Fruit fly (Drosophila melanogaster) whole organism, prepupa: ENCODE data around the gene CG1227.

Source experiments
- CG11902 ChIP-seq: fragments of 200-800 bp; sonication (Bioruptor generic); optimal IDR thresholded peaks from 3 replicates; lab custom pipeline; 2016; ENCODE audit warnings: missing biosample characterization, missing genetic modification characterization
- CG31627 ChIP-seq: fragments of 200-800 bp; sonication (Bioruptor generic); optimal IDR thresholded peaks from 3 replicates; lab custom pipeline; 2016; ENCODE audit warnings: missing biosample characterization, missing genetic modification characterization
- CG8119 ChIP-seq: fragments of 200-800 bp; sonication (Bioruptor generic); IDR thresholded peaks from 3 replicates; pipeline ENCODE4 v1.3.6; 2022; ENCODE audit warnings: missing biosample characterization, missing genetic modification characterization
- CG9139 ChIP-seq: fragments of 200-800 bp; sonication (Bioruptor generic); optimal IDR thresholded peaks from 3 replicates; lab custom pipeline; 2017; ENCODE audit warnings: missing biosample characterization, mild to moderate bottlenecking, missing genetic modification characterization
- Gug ChIP-seq: fragments of 200-800 bp; sonication (Bioruptor generic); IDR thresholded peaks from 2 replicates; pipeline ENCODE4 v1.3.6; 2022; ENCODE audit warnings: missing biosample characterization, missing genetic modification characterization
- Hr38 ChIP-seq: sonication (Bioruptor generic); optimal IDR thresholded peaks from 2 replicates; lab custom pipeline; 2016; ENCODE audit warnings: missing biosample characterization, missing genetic modification characterization
- OdsH ChIP-seq: fragments of 200-800 bp; sonication (Bioruptor generic); optimal IDR thresholded peaks from 3 replicates; lab custom pipeline; 2016; ENCODE audit warnings: missing biosample characterization, missing genetic modification characterization
- acj6 ChIP-seq: fragments of 200-800 bp; sonication (Bioruptor generic); optimal IDR thresholded peaks from 3 replicates; lab custom pipeline; 2016; ENCODE audit warnings: missing biosample characterization, missing genetic modification characterization
- eg ChIP-seq: fragments of 200-800 bp; sonication (Bioruptor generic); IDR thresholded peaks from 3 replicates; pipeline ENCODE4 v1.3.6; 2022; ENCODE audit warnings: missing biosample characterization, missing genetic modification characterization
- fd59A ChIP-seq: fragments of 200-800 bp; sonication (Bioruptor generic); optimal IDR thresholded peaks from 2 replicates; lab custom pipeline; 2017; ENCODE audit warnings: missing biosample characterization, mild to moderate bottlenecking, missing genetic modification characterization, missing genetic modification reagents
- fkh ChIP-seq: fragments of 200-800 bp; sonication (Bioruptor generic); optimal IDR thresholded peaks from 3 replicates; lab custom pipeline; 2017; ENCODE audit warnings: missing biosample characterization, mild to moderate bottlenecking, missing genetic modification characterization, moderate library complexity
- spab ChIP-seq: fragments of 200-800 bp; sonication (Bioruptor generic); optimal IDR thresholded peaks from 2 replicates; lab custom pipeline; 2017; ENCODE audit warnings: missing biosample characterization, mild to moderate bottlenecking, missing genetic modification characterization, missing genetic modification reagents
- ss ChIP-seq, 2 experiments: fragments of 200-800 bp; sonication (Bioruptor generic); optimal IDR thresholded peaks; 2 replicates in 1 of 2; 3 replicates in 1 of 2; lab custom pipeline; 2017 to 2018; ENCODE audit warnings: mild to moderate bottlenecking in 2 of 2, missing biosample characterization in 2 of 2, missing genetic modification characterization in 2 of 2, moderate library complexity in 1 of 2
- vri ChIP-seq: fragments of 200-800 bp; sonication (Bioruptor generic); optimal IDR thresholded peaks from 3 replicates; lab custom pipeline; 2016; ENCODE audit warnings: missing biosample characterization, mild to moderate bottlenecking, missing genetic modification characterization

DNA sequence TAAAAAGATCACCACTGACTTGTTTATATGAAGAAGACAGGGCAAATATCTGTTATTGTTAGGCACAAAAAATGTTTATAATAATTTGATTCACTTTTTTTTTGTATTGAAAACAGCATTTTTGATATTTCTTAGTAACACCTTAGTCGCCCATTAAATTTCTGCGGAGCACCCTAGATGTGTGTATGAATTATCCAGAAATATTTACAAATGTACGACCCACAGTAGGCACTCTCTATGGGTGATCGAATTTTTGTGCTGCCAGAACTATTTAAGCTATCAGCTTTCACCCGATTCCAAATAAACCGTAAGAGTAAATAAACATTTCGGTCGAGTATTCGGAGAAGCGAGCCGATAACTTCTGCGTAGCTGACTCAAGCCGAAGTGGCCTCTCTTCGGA, 36.1 kb upstream of the CG1227 start, which contains the start of gene RacGAP84C:
- TF ChIP-seq CG11902 (GFP tag; lab: Kevin White, UChicago) (no peak), ss (GFP tag; optimal IDR thresholded peaks at IDR 0.05; lab: Kevin White, UChicago) (no peak), Gug (GFP tag; lab: Robert Waterston, UW) (no peak), eg (no peak), CG9139 (GFP tag; lab: Kevin White, UChicago) (no peak), CG8119 (no peak), Hr38 (GFP tag; lab: Kevin White, UChicago) (no peak), acj6 (GFP tag; lab: Kevin White, UChicago) (no peak), fkh (no peak), vri (GFP tag; lab: Kevin White, UChicago) (no peak), fd59A (GFP tag; lab: Kevin White, UChicago) (no peak), OdsH (GFP tag; lab: Kevin White, UChicago) (no peak), CG31627 (GFP tag; lab: Kevin White, UChicago) (no peak), spab (GFP tag; lab: Kevin White, UChicago) (no peak)
